Fruit fly (Drosophila melanogaster) whole organism, embryonic: ENCODE measurements around the gene CG14642.

Source experiments
- BEAF-32 ChIP-seq: fragments of 200-800 bp; sonication (Bioruptor generic); optimal IDR thresholded peaks from 3 replicates; lab custom pipeline; 2017; ENCODE audit warnings: missing biosample characterization, missing genetic modification characterization, mild to moderate bottlenecking, moderate library complexity, missing genetic modification reagents
- CG11723 ChIP-seq: fragments of 200-800 bp; sonication (Bioruptor generic); optimal IDR thresholded peaks from 2 replicates; lab custom pipeline; 2017; ENCODE audit warnings: missing biosample characterization, mild to moderate bottlenecking, missing genetic modification characterization
- CG12155 ChIP-seq: fragments of 200-800 bp; sonication (Bioruptor generic); optimal IDR thresholded peaks from 3 replicates; lab custom pipeline; 2016; ENCODE audit warnings: missing biosample characterization, missing genetic modification characterization
- CG12236 ChIP-seq: fragments of 200-800 bp; sonication (Bioruptor generic); optimal IDR thresholded peaks from 2 replicates; lab custom pipeline; 2016; ENCODE audit warnings: missing biosample characterization, missing genetic modification characterization
- CG12391 ChIP-seq: fragments of 200-800 bp; sonication (Bioruptor generic); optimal IDR thresholded peaks from 3 replicates; lab custom pipeline; 2018; ENCODE audit warnings: missing biosample characterization, mild to moderate bottlenecking, missing genetic modification characterization, moderate library complexity
- CG12744 ChIP-seq: fragments of 200-800 bp; sonication (Bioruptor generic); optimal IDR thresholded peaks from 2 replicates; lab custom pipeline; 2016; ENCODE audit warnings: missing biosample characterization, missing genetic modification characterization
- CG13287 ChIP-seq: fragments of 200-800 bp; sonication (Bioruptor generic); IDR thresholded peaks from 2 replicates; pipeline ENCODE4 v1.3.6; 2022; ENCODE audit warnings: missing biosample characterization, missing genetic modification characterization; ENCODE audit not compliant: partially characterized antibody
- CG16813 ChIP-seq: fragments of 200-800 bp; sonication (Bioruptor generic); IDR thresholded peaks from 3 replicates; pipeline ENCODE4 v1.3.6; 2022; ENCODE audit warnings: missing biosample characterization, missing genetic modification characterization; ENCODE audit not compliant: partially characterized antibody
- CG2116 ChIP-seq: fragments of 200-800 bp; sonication (Bioruptor generic); optimal IDR thresholded peaks from 3 replicates; lab custom pipeline; 2018; ENCODE audit warnings: missing biosample characterization, mild to moderate bottlenecking, missing genetic modification characterization
- CG2129 ChIP-seq: fragments of 200-800 bp; sonication (Bioruptor generic); IDR thresholded peaks from 2 replicates; pipeline ENCODE4 v1.3.6; 2022; ENCODE audit warnings: missing biosample characterization, missing genetic modification characterization; ENCODE audit not compliant: partially characterized antibody
- CG2712 ChIP-seq: fragments of 200-800 bp; optimal IDR thresholded peaks from 3 replicates; lab custom pipeline; 2019; ENCODE audit warnings: missing biosample characterization, mild to moderate bottlenecking, missing genetic modification characterization, moderate library complexity
- CG30020 ChIP-seq: fragments of 200-800 bp; optimal IDR thresholded peaks from 2 replicates; lab custom pipeline; 2019; ENCODE audit warnings: missing biosample characterization, mild to moderate bottlenecking, missing genetic modification characterization, moderate library complexity
- CG31441 ChIP-seq: fragments of 200-800 bp; sonication (Bioruptor generic); IDR thresholded peaks from 2 replicates; pipeline ENCODE4 v1.3.6; 2022; ENCODE audit warnings: missing biosample characterization, missing genetic modification characterization
- CG33213 ChIP-seq: fragments of 200-800 bp; sonication (Bioruptor generic); optimal IDR thresholded peaks from 3 replicates; lab custom pipeline; 2016; ENCODE audit warnings: missing biosample characterization, missing genetic modification characterization
- CG34376 ChIP-seq: fragments of 200-800 bp; sonication (Bioruptor generic); optimal IDR thresholded peaks from 2 replicates; lab custom pipeline; 2018; ENCODE audit warnings: missing biosample characterization, mild to moderate bottlenecking, missing genetic modification characterization
- CG3838 ChIP-seq: fragments of 200-800 bp; sonication (Bioruptor generic); optimal IDR thresholded peaks from 3 replicates; lab custom pipeline; 2016; ENCODE audit warnings: missing biosample characterization, missing genetic modification characterization
- CG3995 ChIP-seq: fragments of 200-800 bp; sonication (Bioruptor generic); optimal IDR thresholded peaks from 3 replicates; lab custom pipeline; 2016; ENCODE audit warnings: missing biosample characterization, missing genetic modification characterization
- CG4617 ChIP-seq: fragments of 200-800 bp; sonication (Bioruptor generic); optimal IDR thresholded peaks from 3 replicates; lab custom pipeline; 2016; ENCODE audit warnings: missing biosample characterization, missing genetic modification characterization, borderline replicate concordance
- CG7839 ChIP-seq: fragments of 200-800 bp; sonication (Bioruptor generic); optimal IDR thresholded peaks from 3 replicates; lab custom pipeline; 2018; ENCODE audit warnings: missing biosample characterization, mild to moderate bottlenecking, missing genetic modification characterization, moderate library complexity
- CG9215 ChIP-seq: fragments of 200-800 bp; sonication (Bioruptor generic); IDR thresholded peaks from 2 replicates; pipeline ENCODE4 v1.3.6; 2022; ENCODE audit warnings: missing biosample characterization, missing genetic modification characterization
- CG9437 ChIP-seq: fragments of 200-800 bp; sonication (Bioruptor generic); optimal IDR thresholded peaks from 2 replicates; lab custom pipeline; 2018; ENCODE audit warnings: missing biosample characterization, mild to moderate bottlenecking, missing genetic modification characterization
- CG9876 ChIP-seq: fragments of 200-800 bp; sonication (Bioruptor generic); optimal IDR thresholded peaks from 2 replicates; lab custom pipeline; 2016; ENCODE audit warnings: missing biosample characterization, missing genetic modification characterization
- Dll ChIP-seq: fragments of 200-800 bp; sonication (Bioruptor generic); IDR thresholded peaks from 4 replicates; pipeline ENCODE4 v1.3.6; 2022; ENCODE audit warnings: missing biosample characterization, missing genetic modification characterization; ENCODE audit not compliant: partially characterized antibody
- Doc3 ChIP-seq: fragments of 200-800 bp; sonication (Bioruptor generic); IDR thresholded peaks from 3 replicates; pipeline ENCODE4 v1.3.6; 2022; ENCODE audit warnings: missing biosample characterization, missing genetic modification characterization; ENCODE audit not compliant: partially characterized antibody
- Hmr ChIP-seq: fragments of 200-800 bp; sonication (Bioruptor generic); optimal IDR thresholded peaks from 3 replicates; lab custom pipeline; 2017; ENCODE audit warnings: mild to moderate bottlenecking, missing biosample characterization, missing genetic modification reagents, missing genetic modification characterization
- Myb ChIP-seq: fragments of 200-800 bp; sonication (Bioruptor generic); optimal IDR thresholded peaks from 2 replicates; lab custom pipeline; 2016; ENCODE audit warnings: missing biosample characterization, missing genetic modification characterization
- Scr ChIP-seq: fragments of 200-800 bp; sonication (Bioruptor generic); IDR thresholded peaks from 2 replicates; pipeline ENCODE4 v1.3.6; 2022; ENCODE audit warnings: missing biosample characterization, missing genetic modification characterization; ENCODE audit not compliant: partially characterized antibody
- Sry-δ ChIP-seq: fragments of 200-800 bp; sonication (Bioruptor generic); optimal IDR thresholded peaks from 2 replicates; lab custom pipeline; 2016; ENCODE audit warnings: missing biosample characterization, missing genetic modification characterization
- Ssrp ChIP-seq: fragments of 200-800 bp; sonication (Bioruptor generic); optimal IDR thresholded peaks from 2 replicates; lab custom pipeline; 2018; ENCODE audit warnings: missing biosample characterization, mild to moderate bottlenecking, missing genetic modification characterization, moderate library complexity
- Stat92E ChIP-seq, 3 experiments: fragments of >200 bp in 2 of 3; fragments of 200-800 bp in 1 of 3; sonication (Bioruptor generic) in 1 of 3; optimal IDR thresholded peaks; 2 replicates each; lab custom pipeline; 2017 to 2019; ENCODE audit warnings: missing biosample characterization in 3 of 3, missing genetic modification characterization in 3 of 3, mild to moderate bottlenecking in 1 of 3, moderate library complexity in 1 of 3
- YL-1 ChIP-seq: fragments of 200-800 bp; sonication (Bioruptor generic); optimal IDR thresholded peaks from 3 replicates; lab custom pipeline; 2017; ENCODE audit warnings: missing biosample characterization, mild to moderate bottlenecking, missing genetic modification characterization
- ap ChIP-seq: fragments of 200-800 bp; sonication (Bioruptor generic); IDR thresholded peaks from 2 replicates; pipeline ENCODE4 v1.3.6; 2022; ENCODE audit warnings: missing biosample characterization, missing genetic modification characterization
- bbx ChIP-seq: fragments of 200-800 bp; sonication (Bioruptor generic); IDR thresholded peaks from 2 replicates; pipeline ENCODE4 v1.3.6; 2022; ENCODE audit warnings: missing biosample characterization, missing genetic modification characterization; ENCODE audit not compliant: partially characterized antibody
- dmrt11E ChIP-seq: fragments of 200-800 bp; sonication (Bioruptor generic); optimal IDR thresholded peaks from 3 replicates; lab custom pipeline; 2018; ENCODE audit warnings: missing biosample characterization, mild to moderate bottlenecking, missing genetic modification characterization, moderate library complexity
- dysf ChIP-seq: fragments of 200-800 bp; sonication (Bioruptor generic); IDR thresholded peaks from 3 replicates; pipeline ENCODE4 v1.3.6; 2022; ENCODE audit warnings: missing biosample characterization, missing genetic modification characterization
- gsb-n ChIP-seq: fragments of 200-800 bp; sonication (Bioruptor generic); optimal IDR thresholded peaks from 3 replicates; lab custom pipeline; 2018; ENCODE audit warnings: missing biosample characterization, mild to moderate bottlenecking, missing genetic modification characterization
- knrl ChIP-seq: fragments of 200-800 bp; sonication (Bioruptor generic); IDR thresholded peaks from 3 replicates; pipeline ENCODE4 v1.3.6; 2022; ENCODE audit warnings: missing biosample characterization, missing genetic modification characterization; ENCODE audit not compliant: partially characterized antibody
- lab ChIP-seq: fragments of 200-800 bp; sonication (Bioruptor generic); optimal IDR thresholded peaks from 3 replicates; lab custom pipeline; 2017; ENCODE audit warnings: missing biosample characterization, missing genetic modification characterization, mild to moderate bottlenecking, moderate library complexity, missing genetic modification reagents
- nerfin-2 ChIP-seq: fragments of 200-800 bp; sonication (Bioruptor generic); IDR thresholded peaks from 2 replicates; pipeline ENCODE4 v1.3.6; 2022; ENCODE audit warnings: missing biosample characterization, missing genetic modification characterization; ENCODE audit not compliant: partially characterized antibody
- nmo ChIP-seq: fragments of 200-800 bp; sonication (Bioruptor generic); optimal IDR thresholded peaks from 2 replicates; lab custom pipeline; 2018; ENCODE audit warnings: missing biosample characterization, mild to moderate bottlenecking, missing genetic modification characterization, moderate library complexity
- nom ChIP-seq: fragments of 200-800 bp; sonication (Bioruptor generic); optimal IDR thresholded peaks from 2 replicates; lab custom pipeline; 2017; ENCODE audit warnings: missing biosample characterization, missing genetic modification characterization, mild to moderate bottlenecking, moderate library complexity, missing genetic modification reagents
- pum ChIP-seq: fragments of 200-800 bp; sonication (Bioruptor generic); optimal IDR thresholded peaks from 2 replicates; lab custom pipeline; 2016; ENCODE audit warnings: missing biosample characterization, missing genetic modification characterization
- ssp ChIP-seq: fragments of 200-800 bp; sonication (Bioruptor generic); IDR thresholded peaks from 2 replicates; pipeline ENCODE4 v1.3.6; 2022; ENCODE audit warnings: missing biosample characterization, missing genetic modification characterization
- tio ChIP-seq: fragments of 200-800 bp; sonication (Bioruptor generic); optimal IDR thresholded peaks from 2 replicates; lab custom pipeline; 2017; ENCODE audit warnings: missing biosample characterization, missing genetic modification characterization, inconsistent platforms
- vnd ChIP-seq: fragments of 200-800 bp; sonication (Bioruptor generic); IDR thresholded peaks from 3 replicates; pipeline ENCODE4 v1.3.6; 2022; ENCODE audit warnings: missing biosample characterization, missing genetic modification characterization; ENCODE audit not compliant: partially characterized antibody

Gene CG14642

dm6 chr3R:4232139-4233017, 10.1 kb downstream of the CG14642 start, which contains the start of gene CG14641 (continued):
- 0 out of 2 replicates have a peak, but pooled peaks have one; percentile 21 for TF ChIP-seq nerfin-2 (GFP tag; lab: Robert Waterston, UW)
- no peak for TF ChIP-seq pum
- no peak for TF ChIP-seq CG12744 (GFP tag; lab: Kevin White, UChicago)
- peak; percentile 51 for TF ChIP-seq CG2712
- peak; percentile 61 for TF ChIP-seq YL-1 (GFP tag; lab: Kevin White, UChicago)
- peak; percentile 27 for TF ChIP-seq nmo
- TF ChIP-seq CG12155 (GFP tag; lab: Kevin White, UChicago), result no peak
- TF ChIP-seq CG31441 (GFP tag; lab: Robert Waterston, UW), result no peak
- TF ChIP-seq CG33213 (GFP tag; lab: Kevin White, UChicago), result no peak
- TF ChIP-seq CG2129 (GFP tag; lab: Robert Waterston, UW), result no peak; the same call in 1 of the 2 replicates
- peak; percentile 64 for TF ChIP-seq CG11723 (GFP tag; lab: Kevin White, UChicago)
- TF ChIP-seq ap (GFP tag; lab: Robert Waterston, UW), result 0 out of 2 replicates have a peak, but pooled peaks have one; percentile 11
- TF ChIP-seq ssp, result peak; percentile 97
- TF ChIP-seq nom, result peak; percentile 30
- TF ChIP-seq BEAF-32 (GFP tag; lab: Kevin White, UChicago), result peak; percentile 66
- TF ChIP-seq CG7839 (tag; lab: Kevin White, UChicago), result peak; percentile 7
- TF ChIP-seq CG9437 (GFP tag; lab: Kevin White, UChicago), result peak; percentile 28
- peak; percentile 73 for TF ChIP-seq Sry-δ (GFP tag; lab: Kevin White, UChicago)
- TF ChIP-seq vnd (GFP tag; lab: Robert Waterston, UW), result peak; percentile 38; the same call in 1 of the 3 replicates
- peak; percentile 4 for TF ChIP-seq Ssrp (tag; lab: Kevin White, UChicago)
- TF ChIP-seq CG34376 (GFP tag; lab: Kevin White, UChicago), result no peak
- no peak for TF ChIP-seq CG3838 (GFP tag; lab: Kevin White, UChicago)
- 0 out of 2 replicates have a peak, but pooled peaks have one; percentile 19 for TF ChIP-seq CG9215 (GFP tag; lab: Robert Waterston, UW)
- peak; percentile 19 for TF ChIP-seq dmrt11E (tag; lab: Kevin White, UChicago)
- TF ChIP-seq CG13287, result peak; percentile 8; the same call in 1 of the 2 replicates
- TF ChIP-seq lab (GFP tag; lab: Kevin White, UChicago), result no peak
- peak; percentile 44 for TF ChIP-seq Scr (GFP tag; lab: Robert Waterston, UW)
- TF ChIP-seq Myb, result no peak
- peak; percentile 31 for TF ChIP-seq CG2116 (GFP tag; lab: Kevin White, UChicago)
- peak in 1 of 3 experiments; percentile 86 for TF ChIP-seq Stat92E (GFP tag; optimal IDR thresholded peaks at IDR 0.05; lab: Kevin White, UChicago)
- TF ChIP-seq Doc3 (GFP tag; lab: Robert Waterston, UW), result 0 out of 3 replicates have a peak, but pooled peaks have one; percentile 36
- TF ChIP-seq bbx, result peak; percentile 49
- TF ChIP-seq CG16813 (GFP tag; lab: Robert Waterston, UW), result peak; percentile 64
- peak; percentile 48; the same call in 3 of the 4 replicates for TF ChIP-seq Dll (GFP tag; lab: Robert Waterston, UW)
- no peak for TF ChIP-seq CG12236 (GFP tag; lab: Kevin White, UChicago)
- TF ChIP-seq gsb-n (tag; lab: Kevin White, UChicago), result no peak
- peak; percentile 47 for TF ChIP-seq tio (GFP tag; lab: Kevin White, UChicago)
- no peak for TF ChIP-seq CG9876
- peak; percentile 61 for TF ChIP-seq CG4617 (GFP tag; lab: Kevin White, UChicago)
- peak; percentile 66 for TF ChIP-seq CG3995 (GFP tag; lab: Kevin White, UChicago)
- TF ChIP-seq dysf (GFP tag; lab: Robert Waterston, UW), result no peak
- no peak for TF ChIP-seq Hmr (GFP tag; lab: Kevin White, UChicago)
- TF ChIP-seq CG30020, result peak; percentile 95
- peak; percentile 49; the same call in 2 of the 3 replicates for TF ChIP-seq knrl
- no peak for TF ChIP-seq CG12391 (tag; lab: Kevin White, UChicago)
